Worm (Caenorhabditis elegans) whole organism, mixed stage, embryonic: Measurements from ENCODE around the gene col-116.

ENCODE experiments used
- M03D4.4 ChIP-seq: sonication (generic microtip); optimal IDR thresholded peaks from 2 replicates; lab custom pipeline; 2017; ENCODE audit warnings: mild to moderate bottlenecking, missing genetic modification characterization, missing compliant biosample characterization
- bed-3 ChIP-seq: fragments of 200-800 bp; sonication (Bioruptor generic); optimal IDR thresholded peaks from 3 replicates; lab custom pipeline; 2018; ENCODE audit warnings: mild to moderate bottlenecking, missing genetic modification characterization, moderate library complexity, missing compliant biosample characterization
- blmp-1 ChIP-seq: fragments of 150-350 bp; optimal IDR thresholded peaks from 2 replicates; lab custom pipeline; 2014; ENCODE audit warnings: missing biosample characterization, missing genetic modification characterization
- ceh-39 ChIP-seq: fragments of 150-350 bp; optimal IDR thresholded peaks from 2 replicates; lab custom pipeline; 2014; ENCODE audit warnings: missing biosample characterization, missing genetic modification characterization
- ceh-43 ChIP-seq: fragments of 200-800 bp; sonication (Bioruptor generic); optimal IDR thresholded peaks from 2 replicates; lab custom pipeline; 2018; ENCODE audit warnings: mild to moderate bottlenecking, missing genetic modification characterization, moderate library complexity, missing compliant biosample characterization
- ceh-83 ChIP-seq: fragments of 200-800 bp; sonication (Bioruptor generic); optimal IDR thresholded peaks from 2 replicates; lab custom pipeline; 2018; ENCODE audit warnings: mild to moderate bottlenecking, missing genetic modification characterization, missing compliant biosample characterization
- ces-1 ChIP-seq: fragments of 150-350 bp; optimal IDR thresholded peaks from 2 replicates; lab custom pipeline; 2014; ENCODE audit warnings: missing biosample characterization, missing genetic modification reagents, missing genetic modification characterization
- cnd-1 ChIP-seq: fragments of 200-800 bp; sonication (Bioruptor generic); optimal IDR thresholded peaks from 2 replicates; lab custom pipeline; 2018; ENCODE audit warnings: mild to moderate bottlenecking, missing genetic modification characterization, missing compliant biosample characterization
- drap-1 ChIP-seq: fragments of 200-800 bp; sonication (Bioruptor generic); optimal IDR thresholded peaks from 3 replicates; lab custom pipeline; 2018; ENCODE audit warnings: mild to moderate bottlenecking, missing genetic modification characterization, missing compliant biosample characterization
- elt-1 ChIP-seq: sonication (generic microtip); optimal IDR thresholded peaks from 2 replicates; lab custom pipeline; 2017; ENCODE audit warnings: missing genetic modification characterization, mild to moderate bottlenecking, missing compliant biosample characterization, antibody characterized with exemption, moderate library complexity, borderline replicate concordance; ENCODE audit not compliant: insufficient read depth
- elt-3 ChIP-seq: fragments of 150-350 bp; optimal IDR thresholded peaks from 2 replicates; lab custom pipeline; 2014; ENCODE audit warnings: missing biosample characterization, missing genetic modification characterization
- flh-1 ChIP-seq: fragments of 200-800 bp; sonication (Bioruptor generic); optimal IDR thresholded peaks from 2 replicates; lab custom pipeline; 2018; ENCODE audit warnings: mild to moderate bottlenecking, missing genetic modification characterization, moderate library complexity, missing compliant biosample characterization
- ham-2 ChIP-seq: fragments of 200-800 bp; sonication (Bioruptor generic); optimal IDR thresholded peaks from 2 replicates; lab custom pipeline; 2018; ENCODE audit warnings: mild to moderate bottlenecking, missing genetic modification characterization, missing compliant biosample characterization
- hlh-1 ChIP-seq: fragments of 150-350 bp; optimal IDR thresholded peaks from 2 replicates; lab custom pipeline; 2014; ENCODE audit warnings: missing biosample characterization, missing genetic modification reagents, missing genetic modification characterization
- lin-13 ChIP-seq: fragments of 150-350 bp; optimal IDR thresholded peaks from 2 replicates; lab custom pipeline; 2014; ENCODE audit warnings: missing biosample characterization, missing genetic modification characterization
- lin-32 ChIP-seq: fragments of 200-800 bp; sonication (Bioruptor generic); optimal IDR thresholded peaks from 2 replicates; lab custom pipeline; 2018; ENCODE audit warnings: mild to moderate bottlenecking, missing genetic modification characterization, missing compliant biosample characterization
- lsy-2 ChIP-seq: fragments of 150-350 bp; optimal IDR thresholded peaks from 2 replicates; lab custom pipeline; 2014; ENCODE audit warnings: missing biosample characterization, missing genetic modification characterization
- mab-5 ChIP-seq: fragments of 150-350 bp; optimal IDR thresholded peaks from 2 replicates; lab custom pipeline; 2014; ENCODE audit warnings: missing biosample characterization, missing genetic modification characterization
- mep-1 ChIP-seq: fragments of 150-350 bp; optimal IDR thresholded peaks from 2 replicates; lab custom pipeline; 2017; ENCODE audit warnings: missing biosample characterization, missing genetic modification reagents, missing genetic modification characterization, inconsistent platforms
- mls-2 ChIP-seq: sonication (generic microtip); optimal IDR thresholded peaks from 2 replicates; lab custom pipeline; 2016; ENCODE audit warnings: mild to moderate bottlenecking, missing genetic modification characterization, moderate library complexity, missing compliant biosample characterization
- nhr-12 ChIP-seq: fragments of 150-350 bp; optimal IDR thresholded peaks from 2 replicates; lab custom pipeline; 2014; ENCODE audit warnings: missing biosample characterization, missing genetic modification characterization
- nhr-2 ChIP-seq: fragments of 150-350 bp; optimal IDR thresholded peaks from 2 replicates; lab custom pipeline; 2014; ENCODE audit warnings: missing biosample characterization, missing genetic modification characterization
- nhr-237 ChIP-seq: fragments of 150-350 bp; optimal IDR thresholded peaks from 2 replicates; lab custom pipeline; 2014; ENCODE audit warnings: missing biosample characterization, missing genetic modification characterization
- nhr-28 ChIP-seq: fragments of 150-350 bp; optimal IDR thresholded peaks from 2 replicates; lab custom pipeline; 2014; ENCODE audit warnings: missing biosample characterization, missing genetic modification characterization
- nhr-76 ChIP-seq: sonication (generic microtip); optimal IDR thresholded peaks from 2 replicates; lab custom pipeline; 2017; ENCODE audit warnings: missing biosample characterization, missing genetic modification characterization
- pha-4 ChIP-seq: fragments of 150-350 bp; optimal IDR thresholded peaks from 2 replicates; lab custom pipeline; 2018; ENCODE audit warnings: missing biosample characterization, missing genetic modification reagents, missing genetic modification characterization
- sem-2 ChIP-seq: fragments of 200-800 bp; sonication (Bioruptor generic); optimal IDR thresholded peaks from 2 replicates; lab custom pipeline; 2018; ENCODE audit warnings: mild to moderate bottlenecking, missing genetic modification characterization, missing compliant biosample characterization
- snpc-4 ChIP-seq: fragments of 150-350 bp; optimal IDR thresholded peaks from 2 replicates; lab custom pipeline; 2014; ENCODE audit warnings: missing biosample characterization, missing genetic modification characterization
- sptf-1 ChIP-seq: sonication (generic microtip); optimal IDR thresholded peaks from 2 replicates; lab custom pipeline; 2017; ENCODE audit warnings: mild to moderate bottlenecking, missing genetic modification characterization, moderate library complexity, missing compliant biosample characterization
- tbx-8 ChIP-seq: fragments of 200-800 bp; sonication (Bioruptor generic); optimal IDR thresholded peaks from 2 replicates; lab custom pipeline; 2018; ENCODE audit warnings: mild to moderate bottlenecking, missing genetic modification characterization, moderate library complexity, missing compliant biosample characterization
- unc-120 ChIP-seq: sonication (generic microtip); optimal IDR thresholded peaks from 2 replicates; lab custom pipeline; 2017; ENCODE audit warnings: missing genetic modification characterization, missing compliant biosample characterization; ENCODE audit not compliant: poor library complexity, severe bottlenecking
- unc-39 ChIP-seq: fragments of 150-350 bp; optimal IDR thresholded peaks from 2 replicates; lab custom pipeline; 2014; ENCODE audit warnings: missing biosample characterization, missing genetic modification characterization
- unc-62 ChIP-seq: fragments of 150-350 bp; optimal IDR thresholded peaks from 2 replicates; lab custom pipeline; 2014; ENCODE audit warnings: missing biosample characterization, missing genetic modification reagents, missing genetic modification characterization
- zip-8 ChIP-seq: fragments of 150-350 bp; optimal IDR thresholded peaks from 2 replicates; lab custom pipeline; 2014; ENCODE audit warnings: missing biosample characterization, missing genetic modification characterization
- ztf-11 ChIP-seq: fragments of 150-350 bp; optimal IDR thresholded peaks from 2 replicates; lab custom pipeline; 2014; ENCODE audit warnings: missing biosample characterization, missing genetic modification characterization

col-116 gene

DNA sequence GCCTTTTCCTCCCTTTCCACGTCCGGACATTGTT, 21.9 kb upstream of the col-116 start, which contains the start of gene his-31:
TSS of gene his-31 (minus strand) at position 30 of the 34 bp plus-strand sequence.
- TF ChIP-seq ceh-83 (GFP tag; lab: Kevin White, UChicago) (no peak), mep-1 (tag; lab: Kevin White, UChicago) (no peak), snpc-4 (tag; lab: Kevin White, UChicago) (no peak), nhr-12 (tag; lab: Kevin White, UChicago) (no peak), ztf-11 (tag; lab: Kevin White, UChicago) (no peak), nhr-237 (tag; lab: Kevin White, UChicago) (no peak), mls-2 (tag; lab: Kevin White, UChicago) (no peak)

DNA sequence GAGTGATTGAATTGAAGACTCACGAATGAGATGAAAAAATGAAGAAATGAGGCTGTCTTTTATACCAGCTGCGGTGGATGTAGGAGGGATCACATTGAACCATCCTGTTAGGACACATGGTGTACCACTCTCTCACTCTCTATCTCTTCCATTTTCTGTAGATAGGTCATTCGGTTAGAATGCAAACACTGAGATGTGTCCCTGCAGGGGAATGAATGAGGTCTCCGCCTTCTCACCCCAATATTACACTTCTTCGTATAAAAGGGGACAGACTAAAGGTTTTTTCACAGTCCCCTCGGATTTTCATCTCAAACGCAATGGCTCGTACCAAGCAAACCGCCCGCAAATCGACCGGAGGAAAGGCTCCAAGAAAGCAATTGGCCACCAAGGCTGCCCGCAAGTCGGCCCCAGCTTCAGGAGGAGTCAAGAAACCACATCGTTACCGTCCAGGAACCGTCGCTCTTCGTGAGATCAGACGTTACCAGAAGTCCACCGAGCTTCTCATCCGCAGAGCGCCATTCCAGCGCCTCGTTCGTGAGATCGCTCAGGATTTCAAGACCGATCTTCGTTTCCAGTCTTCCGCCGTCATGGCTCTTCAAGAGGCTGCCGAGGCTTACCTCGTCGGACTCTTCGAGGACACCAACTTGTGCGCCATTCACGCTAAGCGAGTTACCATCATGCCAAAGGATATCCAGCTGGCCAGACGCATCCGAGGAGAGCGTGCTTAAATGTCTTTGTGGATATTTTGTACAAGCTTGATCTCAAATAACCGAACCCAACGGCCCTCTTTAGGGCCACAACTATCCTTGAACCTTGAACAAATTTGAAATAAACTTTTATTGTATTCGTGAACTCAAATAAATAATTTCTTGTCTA, 21.5 kb upstream of the col-116 start, which contains the start of gene his-32:
TSS of gene his-32 (plus strand) at position 318 of the 876 bp plus-strand sequence.
- TF ChIP-seq elt-1 (tag; lab: Kevin White, UChicago) (peak; percentile 20), nhr-76 (tag; lab: Kevin White, UChicago) (no peak), ceh-39 (peak; percentile 99), M03D4.4 (tag; lab: Kevin White, UChicago) (peak; percentile 75), nhr-12 (tag; lab: Kevin White, UChicago) (peak; percentile 87), ces-1 (peak; percentile 39), snpc-4 (tag; lab: Kevin White, UChicago) (no peak), unc-120 (tag; lab: Kevin White, UChicago) (no peak), ztf-11 (tag; lab: Kevin White, UChicago) (peak; percentile 98), unc-39 (tag; lab: Kevin White, UChicago) (peak; percentile 96), ceh-43 (GFP tag; lab: Kevin White, UChicago) (peak; percentile 45), hlh-1 (tag; lab: Kevin White, UChicago) (peak; percentile 64), ham-2 (GFP tag; lab: Kevin White, UChicago) (no peak), unc-62 (peak; percentile 89), tbx-8 (GFP tag; lab: Kevin White, UChicago) (peak; percentile 72), cnd-1 (peak; percentile 95), ceh-83 (GFP tag; lab: Kevin White, UChicago) (peak; percentile 76), lin-32 (GFP tag; lab: Kevin White, UChicago) (peak; percentile 65), mab-5 (tag; lab: Kevin White, UChicago) (no peak), zip-8 (no peak), elt-3 (tag; lab: Kevin White, UChicago) (no peak), sem-2 (GFP tag; lab: Kevin White, UChicago) (peak; percentile 78), blmp-1 (tag; lab: Kevin White, UChicago) (no peak), flh-1 (GFP tag; lab: Kevin White, UChicago) (no peak), mls-2 (tag; lab: Kevin White, UChicago) (peak; percentile 61), drap-1 (GFP tag; lab: Kevin White, UChicago) (peak; percentile 63), mep-1 (tag; lab: Kevin White, UChicago) (peak; percentile 92), nhr-28 (tag; lab: Kevin White, UChicago) (no peak), nhr-2 (tag; lab: Kevin White, UChicago) (peak; percentile 76), lsy-2 (peak; percentile 78), bed-3 (no peak), nhr-237 (tag; lab: Kevin White, UChicago) (no peak), lin-13 (tag; lab: Kevin White, UChicago) (peak; percentile 98), pha-4 (peak; percentile 92), sptf-1 (tag; lab: Kevin White, UChicago) (peak; percentile 70)
- TF ChIP-seq, all 35 proteins: peak for 23

DNA sequence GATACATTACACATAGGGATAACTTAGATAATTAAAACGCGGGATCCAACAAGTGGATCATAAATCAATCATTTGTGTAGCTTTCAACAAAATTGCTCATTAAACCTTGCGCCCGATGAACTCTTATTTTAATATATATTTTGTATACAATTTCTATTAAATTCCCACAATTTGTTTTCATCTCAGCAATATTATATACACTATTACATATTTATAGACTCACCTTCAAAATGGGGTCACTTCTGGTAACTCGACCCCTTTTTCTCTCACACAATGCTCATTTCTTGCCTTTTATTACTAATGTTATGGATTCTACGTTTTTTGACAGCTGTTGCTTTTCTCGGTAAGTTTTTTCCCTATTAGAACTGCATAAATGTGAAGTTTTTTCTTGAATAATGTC, 16.1 kb upstream of the col-116 start, which contains the start of gene lgc-6:
TSS of gene lgc-6 (plus strand) at position 301 of the 400 bp plus-strand sequence.
- TF ChIP-seq ham-2 (GFP tag; lab: Kevin White, UChicago): no peak
- no peak for TF ChIP-seq ceh-39
- no peak for TF ChIP-seq sptf-1 (tag; lab: Kevin White, UChicago)
- no peak for TF ChIP-seq M03D4.4 (tag; lab: Kevin White, UChicago)
- no peak for TF ChIP-seq hlh-1 (tag; lab: Kevin White, UChicago)
- no peak for TF ChIP-seq nhr-2 (tag; lab: Kevin White, UChicago)
- TF ChIP-seq unc-62: no peak
- TF ChIP-seq tbx-8 (GFP tag; lab: Kevin White, UChicago): no peak
- TF ChIP-seq lsy-2: no peak
- TF ChIP-seq ztf-11 (tag; lab: Kevin White, UChicago): no peak
- TF ChIP-seq ceh-83 (GFP tag; lab: Kevin White, UChicago): no peak
- no peak for TF ChIP-seq drap-1 (GFP tag; lab: Kevin White, UChicago)
- TF ChIP-seq blmp-1 (tag; lab: Kevin White, UChicago): no peak
- TF ChIP-seq elt-1 (tag; lab: Kevin White, UChicago): no peak
